Worm (Caenorhabditis elegans) whole organism, late embryonic: ENCODE results near the gene nhr-107.

ENCODE experiments used
- ceh-31 ChIP-seq: sonication (generic microtip); optimal IDR thresholded peaks from 2 replicates; lab custom pipeline; 2016; ENCODE audit warnings: missing genetic modification characterization, missing compliant biosample characterization
- hlh-15 ChIP-seq: sonication (generic microtip); optimal IDR thresholded peaks from 2 replicates; lab custom pipeline; 2016; ENCODE audit warnings: missing genetic modification characterization, missing compliant biosample characterization
- tbx-2 ChIP-seq: sonication (generic microtip); optimal IDR thresholded peaks from 2 replicates; lab custom pipeline; 2016; ENCODE audit warnings: missing genetic modification characterization, missing compliant biosample characterization
- unc-86 ChIP-seq: sonication (generic microtip); optimal IDR thresholded peaks from 2 replicates; lab custom pipeline; 2016; ENCODE audit warnings: missing genetic modification characterization, missing compliant biosample characterization

DNA sequence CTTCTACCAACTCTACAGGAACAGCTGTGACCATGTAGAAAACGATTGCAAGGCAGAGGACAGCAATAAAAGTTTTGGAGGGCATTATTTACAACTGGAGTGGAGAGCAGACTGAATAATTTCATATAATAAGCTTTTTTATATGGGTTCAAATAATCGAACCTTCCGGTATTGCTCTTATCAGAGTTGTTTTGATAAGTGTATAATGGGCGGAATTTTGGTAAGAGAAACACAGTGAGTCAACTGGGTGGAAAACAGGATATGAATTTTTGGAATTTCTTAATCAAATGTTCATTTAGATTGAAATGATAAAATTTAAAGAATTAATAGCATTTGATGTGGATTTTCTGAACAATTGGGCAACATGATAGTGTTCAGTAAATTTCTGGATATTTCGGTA lies 47.1 kb downstream of the nhr-107 start, which contains the start of gene Y57E12B.11:
- TF ChIP-seq hlh-15 (tag; lab: Kevin White, UChicago) (no peak), unc-86 (tag; lab: Kevin White, UChicago) (no peak), ceh-31 (tag; lab: Kevin White, UChicago) (no peak), tbx-2 (tag; lab: Kevin White, UChicago) (no peak)
